Fruit fly (Drosophila melanogaster) whole organism, prepupa: ENCODE measurements around the gene CG32944.

ENCODE experiments used
- CG10631 ChIP-seq: fragments of 200-800 bp; sonication (Bioruptor generic); optimal IDR thresholded peaks from 2 replicates; lab custom pipeline; 2016; ENCODE audit warnings: missing biosample characterization, missing genetic modification characterization
- CG10669 ChIP-seq: fragments of 200-800 bp; sonication (Bioruptor generic); optimal IDR thresholded peaks from 3 replicates; lab custom pipeline; 2018; ENCODE audit warnings: missing biosample characterization, mild to moderate bottlenecking, missing genetic modification characterization, moderate library complexity
- CG11294 ChIP-seq: fragments of 200-800 bp; sonication (Bioruptor generic); IDR thresholded peaks from 2 replicates; pipeline ENCODE4 v1.3.6; 2022; ENCODE audit warnings: missing biosample characterization, missing genetic modification characterization
- CG11762 ChIP-seq: fragments of 200-800 bp; sonication (Bioruptor generic); optimal IDR thresholded peaks from 3 replicates; lab custom pipeline; 2016; ENCODE audit warnings: missing biosample characterization, missing genetic modification characterization; ENCODE audit not compliant: insufficient read depth
- CG11902 ChIP-seq: fragments of 200-800 bp; sonication (Bioruptor generic); optimal IDR thresholded peaks from 3 replicates; lab custom pipeline; 2016; ENCODE audit warnings: missing biosample characterization, missing genetic modification characterization
- CG15336 ChIP-seq: fragments of 200-800 bp; sonication (Bioruptor generic); IDR thresholded peaks from 2 replicates; pipeline ENCODE4 v1.3.6; 2022; ENCODE audit warnings: missing biosample characterization, missing genetic modification characterization
- CG1621 ChIP-seq: fragments of 200-800 bp; sonication (Bioruptor generic); optimal IDR thresholded peaks from 3 replicates; lab custom pipeline; 2018; ENCODE audit warnings: missing biosample characterization, mild to moderate bottlenecking, missing genetic modification characterization
- CG16779 ChIP-seq: fragments of 200-800 bp; sonication (Bioruptor generic); optimal IDR thresholded peaks from 3 replicates; lab custom pipeline; 2017; ENCODE audit warnings: missing biosample characterization, mild to moderate bottlenecking, missing genetic modification characterization
- CG3032 ChIP-seq: fragments of 200-800 bp; optimal IDR thresholded peaks from 2 replicates; lab custom pipeline; 2019; ENCODE audit warnings: missing biosample characterization, mild to moderate bottlenecking, missing genetic modification characterization, moderate library complexity
- CG31627 ChIP-seq: fragments of 200-800 bp; sonication (Bioruptor generic); optimal IDR thresholded peaks from 3 replicates; lab custom pipeline; 2016; ENCODE audit warnings: missing biosample characterization, missing genetic modification characterization
- CG32006 ChIP-seq: fragments of 200-800 bp; sonication (Bioruptor generic); optimal IDR thresholded peaks from 3 replicates; lab custom pipeline; 2017; ENCODE audit warnings: missing biosample characterization, mild to moderate bottlenecking, missing genetic modification characterization
- CG34406 ChIP-seq: fragments of 200-800 bp; sonication (Bioruptor generic); optimal IDR thresholded peaks from 3 replicates; lab custom pipeline; 2016; ENCODE audit warnings: missing biosample characterization, missing genetic modification characterization
- CG3919 ChIP-seq: fragments of 200-800 bp; sonication (Bioruptor generic); optimal IDR thresholded peaks from 3 replicates; lab custom pipeline; 2016; ENCODE audit warnings: missing biosample characterization, missing genetic modification characterization
- CG4318 ChIP-seq: fragments of 200-800 bp; sonication (Bioruptor generic); optimal IDR thresholded peaks from 3 replicates; lab custom pipeline; 2017; ENCODE audit warnings: missing biosample characterization, mild to moderate bottlenecking, missing genetic modification characterization
- CG6163 ChIP-seq: fragments of 200-800 bp; sonication (Bioruptor generic); IDR thresholded peaks from 3 replicates; pipeline ENCODE4 v1.3.6; 2022; ENCODE audit warnings: missing biosample characterization, missing genetic modification characterization
- CG6276 ChIP-seq: fragments of 200-800 bp; sonication (Bioruptor generic); optimal IDR thresholded peaks from 2 replicates; lab custom pipeline; 2017; ENCODE audit warnings: missing biosample characterization, mild to moderate bottlenecking, missing genetic modification characterization
- CG6808 ChIP-seq: fragments of 200-800 bp; sonication (Bioruptor generic); optimal IDR thresholded peaks from 3 replicates; lab custom pipeline; 2017; ENCODE audit warnings: missing biosample characterization, missing genetic modification characterization, mild to moderate bottlenecking, moderate library complexity, missing genetic modification reagents
- CG6854 ChIP-seq: fragments of 200-800 bp; sonication (Bioruptor generic); optimal IDR thresholded peaks from 2 replicates; lab custom pipeline; 2017; ENCODE audit warnings: missing biosample characterization, mild to moderate bottlenecking, missing genetic modification characterization
- CG8119 ChIP-seq: fragments of 200-800 bp; sonication (Bioruptor generic); IDR thresholded peaks from 3 replicates; pipeline ENCODE4 v1.3.6; 2022; ENCODE audit warnings: missing biosample characterization, missing genetic modification characterization
- CG8319 ChIP-seq: fragments of 200-800 bp; sonication (Bioruptor generic); optimal IDR thresholded peaks from 3 replicates; lab custom pipeline; 2016; ENCODE audit warnings: missing biosample characterization, missing genetic modification characterization
- CG8632 ChIP-seq: fragments of 200-800 bp; sonication (Bioruptor generic); optimal IDR thresholded peaks from 3 replicates; lab custom pipeline; 2016; ENCODE audit warnings: missing biosample characterization, missing genetic modification characterization
- CG9139 ChIP-seq: fragments of 200-800 bp; sonication (Bioruptor generic); optimal IDR thresholded peaks from 3 replicates; lab custom pipeline; 2017; ENCODE audit warnings: missing biosample characterization, mild to moderate bottlenecking, missing genetic modification characterization
- Eip75B ChIP-seq: fragments of 200-800 bp; sonication (Bioruptor generic); optimal IDR thresholded peaks from 3 replicates; lab custom pipeline; 2016; ENCODE audit warnings: missing biosample characterization, missing genetic modification characterization
- Eip78C ChIP-seq: fragments of 200-800 bp; sonication (Bioruptor generic); peaks from one replicate; lab custom pipeline; 2016; ENCODE audit warnings: missing biosample characterization, missing genetic modification characterization
- Ets96B ChIP-seq: fragments of 200-800 bp; optimal IDR thresholded peaks from 2 replicates; lab custom pipeline; 2019; ENCODE audit warnings: missing biosample characterization, mild to moderate bottlenecking, missing genetic modification characterization, moderate library complexity
- Gug ChIP-seq: fragments of 200-800 bp; sonication (Bioruptor generic); IDR thresholded peaks from 2 replicates; pipeline ENCODE4 v1.3.6; 2022; ENCODE audit warnings: missing biosample characterization, missing genetic modification characterization
- Hr39 ChIP-seq: fragments of 200-800 bp; sonication (Bioruptor generic); optimal IDR thresholded peaks from 2 replicates; lab custom pipeline; 2016; ENCODE audit warnings: missing biosample characterization, missing genetic modification characterization
- Hr4 ChIP-seq: fragments of 200-800 bp; sonication (Bioruptor generic); optimal IDR thresholded peaks from 3 replicates; lab custom pipeline; 2016; ENCODE audit warnings: missing biosample characterization, missing genetic modification characterization
- Lpt ChIP-seq: fragments of 200-800 bp; sonication (Bioruptor generic); optimal IDR thresholded peaks from 3 replicates; lab custom pipeline; 2016; ENCODE audit warnings: missing biosample characterization, missing genetic modification characterization
- OdsH ChIP-seq: fragments of 200-800 bp; sonication (Bioruptor generic); optimal IDR thresholded peaks from 3 replicates; lab custom pipeline; 2016; ENCODE audit warnings: missing biosample characterization, missing genetic modification characterization
- Smox ChIP-seq: fragments of 200-800 bp; sonication (Bioruptor generic); optimal IDR thresholded peaks from 3 replicates; lab custom pipeline; 2016; ENCODE audit warnings: missing biosample characterization, missing genetic modification characterization
- Sox102F ChIP-seq: fragments of 200-800 bp; sonication (Bioruptor generic); optimal IDR thresholded peaks from 2 replicates; lab custom pipeline; 2016; ENCODE audit warnings: missing biosample characterization, mild to moderate bottlenecking, missing genetic modification characterization
- Sox14 ChIP-seq: fragments of 200-800 bp; sonication (Bioruptor generic); optimal IDR thresholded peaks from 3 replicates; lab custom pipeline; 2016; ENCODE audit warnings: missing biosample characterization, missing genetic modification characterization
- Sox15 ChIP-seq: fragments of 200-800 bp; sonication (Bioruptor generic); optimal IDR thresholded peaks from 3 replicates; lab custom pipeline; 2016; ENCODE audit warnings: missing biosample characterization, missing genetic modification characterization
- achi ChIP-seq: fragments of 200-800 bp; sonication (Bioruptor generic); optimal IDR thresholded peaks from 3 replicates; lab custom pipeline; 2016; ENCODE audit warnings: missing biosample characterization, missing genetic modification characterization
- acj6 ChIP-seq: fragments of 200-800 bp; sonication (Bioruptor generic); optimal IDR thresholded peaks from 3 replicates; lab custom pipeline; 2016; ENCODE audit warnings: missing biosample characterization, missing genetic modification characterization
- cyc ChIP-seq: fragments of 200-800 bp; sonication (Bioruptor generic); optimal IDR thresholded peaks from 3 replicates; lab custom pipeline; 2016; ENCODE audit warnings: missing biosample characterization, missing genetic modification characterization
- dac ChIP-seq: fragments of 200-800 bp; sonication (Bioruptor generic); optimal IDR thresholded peaks from 2 replicates; lab custom pipeline; 2017; ENCODE audit warnings: missing biosample characterization, mild to moderate bottlenecking, missing genetic modification characterization
- eg ChIP-seq: fragments of 200-800 bp; sonication (Bioruptor generic); IDR thresholded peaks from 3 replicates; pipeline ENCODE4 v1.3.6; 2022; ENCODE audit warnings: missing biosample characterization, missing genetic modification characterization
- esn ChIP-seq: fragments of 200-800 bp; sonication (Bioruptor generic); optimal IDR thresholded peaks from 2 replicates; lab custom pipeline; 2016; ENCODE audit warnings: missing biosample characterization, mild to moderate bottlenecking, missing genetic modification characterization, moderate library complexity
- fd59A ChIP-seq: fragments of 200-800 bp; sonication (Bioruptor generic); optimal IDR thresholded peaks from 2 replicates; lab custom pipeline; 2017; ENCODE audit warnings: missing biosample characterization, mild to moderate bottlenecking, missing genetic modification characterization, missing genetic modification reagents
- fd85E ChIP-seq: fragments of 200-800 bp; sonication (Bioruptor generic); optimal IDR thresholded peaks from 3 replicates; lab custom pipeline; 2016; ENCODE audit warnings: missing biosample characterization, missing genetic modification characterization
- fkh ChIP-seq: fragments of 200-800 bp; sonication (Bioruptor generic); optimal IDR thresholded peaks from 3 replicates; lab custom pipeline; 2017; ENCODE audit warnings: missing biosample characterization, mild to moderate bottlenecking, missing genetic modification characterization, moderate library complexity
- lz ChIP-seq: fragments of 200-800 bp; sonication (Bioruptor generic); optimal IDR thresholded peaks from 3 replicates; lab custom pipeline; 2016; ENCODE audit warnings: missing biosample characterization, missing genetic modification characterization
- pdm3 ChIP-seq: fragments of 200-800 bp; sonication (Bioruptor generic); optimal IDR thresholded peaks from 3 replicates; lab custom pipeline; 2016; ENCODE audit warnings: missing biosample characterization, missing genetic modification characterization
- spab ChIP-seq: fragments of 200-800 bp; sonication (Bioruptor generic); optimal IDR thresholded peaks from 2 replicates; lab custom pipeline; 2017; ENCODE audit warnings: missing biosample characterization, mild to moderate bottlenecking, missing genetic modification characterization, missing genetic modification reagents
- ss ChIP-seq, 2 experiments: fragments of 200-800 bp; sonication (Bioruptor generic); optimal IDR thresholded peaks; 2 replicates in 1 of 2; 3 replicates in 1 of 2; lab custom pipeline; 2017 to 2018; ENCODE audit warnings: mild to moderate bottlenecking in 2 of 2, missing biosample characterization in 2 of 2, missing genetic modification characterization in 2 of 2, moderate library complexity in 1 of 2
- topi ChIP-seq: fragments of 200-800 bp; sonication (Bioruptor generic); optimal IDR thresholded peaks from 3 replicates; lab custom pipeline; 2016; ENCODE audit warnings: missing biosample characterization, missing genetic modification characterization
- vri ChIP-seq: fragments of 200-800 bp; sonication (Bioruptor generic); optimal IDR thresholded peaks from 3 replicates; lab custom pipeline; 2016; ENCODE audit warnings: missing biosample characterization, mild to moderate bottlenecking, missing genetic modification characterization

Gene CG32944

dm6 chr3R:4400497-4400833, 18.9 kb downstream of the CG32944 start, which contains the start of gene CG14647:
CG14647 (plus strand) TSS chr3R:4400510.
- TF ChIP-seq Sox102F (GFP tag; lab: Kevin White, UChicago) (no peak), Eip75B (GFP tag; lab: Kevin White, UChicago) (no peak), Smox (GFP tag; lab: Kevin White, UChicago) (no peak), CG10669 (GFP tag; lab: Kevin White, UChicago) (no peak), CG10631 (no peak), CG6808 (GFP tag; lab: Kevin White, UChicago) (no peak), dac (GFP tag; lab: Kevin White, UChicago) (no peak), CG11762 (GFP tag; lab: Kevin White, UChicago) (no peak), fkh (GFP tag; lab: Kevin White, UChicago) (no peak), cyc (GFP tag; lab: Kevin White, UChicago) (no peak), fd59A (GFP tag; lab: Kevin White, UChicago) (no peak), Gug (GFP tag; lab: Robert Waterston, UW) (no peak), Ets96B (tag; lab: Kevin White, UChicago) (no peak)
- TF ChIP-seq, all 60 proteins: peak for 0

- peak; percentile 7 for TF ChIP-seq Ets96B (tag; lab: Kevin White, UChicago)
- TF ChIP-seq Eip78C (GFP tag; lab: Kevin White, UChicago): peak; percentile 65
- no peak for TF ChIP-seq CG9139 (GFP tag; lab: Kevin White, UChicago)
- TF ChIP-seq Sox15 (GFP tag; lab: Kevin White, UChicago): peak; percentile 19
- no peak for TF ChIP-seq lz (GFP tag; lab: Kevin White, UChicago)
- no peak for TF ChIP-seq CG16779
- no peak for TF ChIP-seq CG6163 (GFP tag; lab: Robert Waterston, UW)
- peak in 1 of 2 experiments; percentile 51 for TF ChIP-seq ss (GFP tag; optimal IDR thresholded peaks at IDR 0.05; lab: Kevin White, UChicago)
- no peak for TF ChIP-seq fd85E (GFP tag; lab: Kevin White, UChicago)
- TF ChIP-seq achi: peak; percentile 33
- TF ChIP-seq CG1621: no peak
- TF ChIP-seq Sox14 (GFP tag; lab: Kevin White, UChicago): no peak
- TF ChIP-seq dac (GFP tag; lab: Kevin White, UChicago): no peak
- TF ChIP-seq CG3919: no peak
- peak; percentile 7 for TF ChIP-seq CG8632 (GFP tag; lab: Kevin White, UChicago)
- TF ChIP-seq esn (GFP tag; lab: Kevin White, UChicago): peak; percentile 2
- TF ChIP-seq CG6276 (GFP tag; lab: Kevin White, UChicago): no peak
- peak; percentile 40 for TF ChIP-seq CG3032
- TF ChIP-seq Lpt (GFP tag; lab: Kevin White, UChicago): peak; percentile 5
- no peak for TF ChIP-seq spab
- TF ChIP-seq CG11294 (GFP tag; lab: Robert Waterston, UW): no peak
- no peak for TF ChIP-seq vri (GFP tag; lab: Kevin White, UChicago)
- peak; percentile 29 for TF ChIP-seq CG4318
- TF ChIP-seq CG6854 (GFP tag; lab: Kevin White, UChicago): no peak
- TF ChIP-seq CG11902 (GFP tag; lab: Kevin White, UChicago): no peak
- peak; percentile 23; the same call in 1 of the 3 replicates for TF ChIP-seq eg (GFP tag; lab: Robert Waterston, UW)
- TF ChIP-seq CG31627 (GFP tag; lab: Kevin White, UChicago): peak; percentile 47
- peak; percentile 5 for TF ChIP-seq topi (GFP tag; lab: Kevin White, UChicago)
- no peak for TF ChIP-seq CG8319 (GFP tag; lab: Kevin White, UChicago)
- TF ChIP-seq pdm3: peak; percentile 40
- TF ChIP-seq Hr4 (GFP tag; lab: Kevin White, UChicago): peak; percentile 9
- TF ChIP-seq CG11762 (GFP tag; lab: Kevin White, UChicago): no peak
- TF ChIP-seq OdsH (GFP tag; lab: Kevin White, UChicago): peak; percentile 37
- no peak for TF ChIP-seq CG34406
- no peak for TF ChIP-seq CG8119 (GFP tag; lab: Robert Waterston, UW)
- TF ChIP-seq Hr39: peak; percentile 30
- peak; percentile 59 for TF ChIP-seq CG32006 (GFP tag; lab: Kevin White, UChicago)
- no peak for TF ChIP-seq Sox102F (GFP tag; lab: Kevin White, UChicago)
- TF ChIP-seq Smox (GFP tag; lab: Kevin White, UChicago): no peak
- no peak for TF ChIP-seq CG15336
- TF ChIP-seq acj6 (GFP tag; lab: Kevin White, UChicago): peak; percentile 45
- no peak for TF ChIP-seq CG10669 (GFP tag; lab: Kevin White, UChicago)
Observed at dm6 chr3R:4399810-4400496, 19.4 kb downstream of the CG32944 start.
